Worm (Caenorhabditis elegans) whole organism, early embryonic: ENCODE data around the gene nhr-271.

ENCODE experiments used
- aly-1 ChIP-seq: sonication (generic microtip); optimal IDR thresholded peaks from 2 replicates; lab custom pipeline; 2016; ENCODE audit warnings: missing genetic modification characterization, missing compliant biosample characterization
- ama-1 ChIP-seq: fragments of 150-350 bp; optimal IDR thresholded peaks from 2 replicates; lab custom pipeline; 2014
- ceh-13 ChIP-seq: fragments of 200-800 bp; sonication (Bioruptor generic); optimal IDR thresholded peaks from 2 replicates; lab custom pipeline; 2018; ENCODE audit warnings: mild to moderate bottlenecking, missing genetic modification characterization, missing compliant biosample characterization
- ets-7 ChIP-seq: sonication (generic microtip); optimal IDR thresholded peaks from 2 replicates; lab custom pipeline; 2016; ENCODE audit warnings: missing genotype, missing genetic modification characterization, missing compliant biosample characterization
- flt-1 ChIP-seq: fragments of 200-800 bp; sonication (Bioruptor generic); IDR thresholded peaks from 2 replicates; pipeline ENCODE4 v1.3.6; 2022; ENCODE audit warnings: missing genetic modification characterization, missing compliant biosample characterization
- hmg-4 ChIP-seq: fragments of 200-800 bp; sonication (Bioruptor generic); optimal IDR thresholded peaks from 2 replicates; lab custom pipeline; 2018; ENCODE audit warnings: mild to moderate bottlenecking, missing genetic modification characterization, missing compliant biosample characterization
- hnd-1 ChIP-seq: sonication (generic microtip); optimal IDR thresholded peaks from 2 replicates; lab custom pipeline; 2016; ENCODE audit warnings: missing genetic modification characterization, missing compliant biosample characterization
- tbx-11 ChIP-seq: fragments of 200-800 bp; sonication (Bioruptor generic); IDR thresholded peaks from 2 replicates; pipeline ENCODE4 v1.3.6; 2022; ENCODE audit warnings: missing genetic modification characterization, missing compliant biosample characterization
- tra-4 ChIP-seq: sonication (generic microtip); optimal IDR thresholded peaks from 2 replicates; lab custom pipeline; 2017; ENCODE audit warnings: missing genetic modification characterization, missing compliant biosample characterization

DNA sequence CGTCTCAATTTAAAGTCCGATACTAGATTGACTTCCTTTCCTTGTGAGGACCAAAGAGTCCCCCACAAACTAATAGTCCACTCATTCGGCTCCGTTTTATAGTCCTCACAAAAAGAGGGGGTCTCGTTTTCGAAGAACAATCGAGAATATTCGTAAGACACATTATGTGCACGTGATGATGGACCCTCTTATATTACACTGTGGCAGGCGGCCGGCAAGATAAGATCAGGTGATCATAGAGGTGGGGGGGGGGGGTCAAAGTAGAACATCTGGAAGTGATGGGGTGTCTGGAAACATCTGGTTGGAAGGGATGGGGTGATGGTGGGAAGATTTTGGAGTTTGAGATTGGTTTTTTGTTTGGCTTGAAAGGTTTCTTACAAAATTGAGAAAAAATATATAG is 18.1 kb upstream of the nhr-271 start:
- TF ChIP-seq ceh-13 (no peak), ama-1 (lab: Kevin White, UChicago) (no peak), aly-1 (tag; lab: Kevin White, UChicago) (no peak), flt-1 (GFP tag; lab: Robert Waterston, UW) (no peak), hmg-4 (GFP tag; lab: Kevin White, UChicago) (no peak), hnd-1 (tag; lab: Kevin White, UChicago) (no peak), tra-4 (no peak), tbx-11 (GFP tag; lab: Robert Waterston, UW) (no peak), ets-7 (tag; lab: Kevin White, UChicago) (no peak)
